Worm (Caenorhabditis elegans) whole organism, L4 larva: ENCODE data around the gene ced-11.

Experiments
- F49E8.2 ChIP-seq: sonication (generic microtip); optimal IDR thresholded peaks from 2 replicates; lab custom pipeline; 2016; ENCODE audit warnings: missing compliant biosample characterization, mild to moderate bottlenecking, missing genetic modification characterization, borderline replicate concordance
- R02D3.7 ChIP-seq: fragments of 150-350 bp; sonication (generic microtip); optimal IDR thresholded peaks from 3 replicates; lab custom pipeline; 2014; ENCODE audit warnings: missing biosample characterization, missing genetic modification characterization
- ceh-82 ChIP-seq: sonication (generic microtip); optimal IDR thresholded peaks from 2 replicates; lab custom pipeline; 2017; ENCODE audit warnings: missing biosample characterization, missing genetic modification characterization
- egl-27 ChIP-seq: sonication (generic microtip); optimal IDR thresholded peaks from 3 replicates; lab custom pipeline; 2017; ENCODE audit warnings: missing biosample characterization, missing genetic modification reagents, missing genetic modification characterization
- fos-1 ChIP-seq: fragments of 150-350 bp; optimal IDR thresholded peaks from 2 replicates; lab custom pipeline; 2014; ENCODE audit warnings: missing biosample characterization, missing genetic modification characterization
- lsy-2 ChIP-seq, 2 experiments: fragments of 150-350 bp in 1 of 2; sonication (generic microtip) in 1 of 2; optimal IDR thresholded peaks; 2 replicates each; lab custom pipeline; 2014 to 2017; ENCODE audit warnings: missing biosample characterization in 2 of 2, missing genetic modification characterization in 2 of 2
- madf-5 ChIP-seq, 2 experiments: fragments of 200-800 bp; sonication (Bioruptor generic); IDR thresholded peaks; 2 replicates each; pipeline ENCODE4 v1.3.6; 2022; ENCODE audit warnings: missing compliant biosample characterization in 2 of 2, missing genetic modification characterization in 2 of 2
- saeg-2 ChIP-seq: fragments of 200-800 bp; sonication (Bioruptor generic); IDR thresholded peaks from 2 replicates; pipeline ENCODE4 v1.3.6; 2022; ENCODE audit warnings: missing genetic modification reagents, missing genetic modification characterization, missing compliant biosample characterization
- snpc-4 ChIP-seq: fragments of 150-350 bp; optimal IDR thresholded peaks from 2 replicates; lab custom pipeline; 2014; ENCODE audit warnings: missing biosample characterization, missing genetic modification characterization
- ztf-11 ChIP-seq: fragments of 150-350 bp; optimal IDR thresholded peaks from 2 replicates; lab custom pipeline; 2014; ENCODE audit warnings: missing biosample characterization, missing genetic modification characterization

DNA sequence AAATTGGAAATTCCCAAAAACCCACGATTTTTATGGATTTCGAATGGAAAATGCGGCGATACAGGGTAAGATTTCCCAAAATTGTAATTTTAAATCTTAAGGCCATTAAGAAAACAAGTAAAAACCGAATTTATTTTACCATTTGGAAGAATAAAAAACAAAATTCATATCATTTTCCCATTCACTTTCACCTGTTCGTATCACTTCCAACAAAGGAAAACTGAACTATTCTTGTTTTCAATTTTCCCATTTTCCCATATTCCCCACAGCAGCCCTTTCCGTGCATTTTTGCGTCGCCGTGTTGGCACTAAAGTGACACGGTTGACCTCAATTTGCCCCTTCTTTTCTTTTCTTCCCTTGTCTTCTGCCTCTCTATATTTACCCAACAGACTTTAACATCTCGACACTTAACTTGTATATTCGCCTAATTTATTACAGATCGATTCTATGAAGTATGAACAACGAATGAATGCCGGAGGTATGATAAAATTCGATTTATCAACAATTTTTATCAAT lies 6.5 kb downstream of the ced-11 start, which contains the start of gene sec-16A.1:
- TF ChIP-seq lsy-2 (tag; optimal IDR thresholded peaks at IDR 0.05; lab: Kevin White, UChicago) (no peak), fos-1 (tag; lab: Kevin White, UChicago) (no peak), egl-27 (tag; lab: Kevin White, UChicago) (no peak), madf-5 (GFP tag; IDR thresholded peaks at IDR 0.05; lab: Robert Waterston, UW) (no peak), ztf-11 (tag; lab: Kevin White, UChicago) (no peak), snpc-4 (no peak), R02D3.7 (no peak), ceh-82 (tag; lab: Kevin White, UChicago) (no peak), saeg-2 (GFP tag; lab: Robert Waterston, UW) (no peak), F49E8.2 (no peak)
